Worm (Caenorhabditis elegans) whole organism, midembryonic: ENCODE results near the gene W02H5.2.

Experiments used
- T22C8.4 ChIP-seq: fragments of 200-800 bp; sonication (Bioruptor generic); IDR thresholded peaks from 2 replicates; pipeline ENCODE4 v1.3.6; 2022; ENCODE audit warnings: missing genetic modification characterization, missing compliant biosample characterization
- flt-1 ChIP-seq: fragments of 200-800 bp; sonication (Bioruptor generic); IDR thresholded peaks from 2 replicates; pipeline ENCODE4 v1.3.6; 2022; ENCODE audit warnings: missing genetic modification characterization, missing compliant biosample characterization
- klf-2 ChIP-seq: fragments of 200-800 bp; sonication (Bioruptor generic); conservative IDR thresholded peaks from 2 replicates; pipeline ENCODE4 v1.3.6; 2022; ENCODE audit warnings: missing genetic modification reagents, missing genetic modification characterization, missing compliant biosample characterization
- med-1 ChIP-seq: sonication (generic microtip); optimal IDR thresholded peaks from 2 replicates; lab custom pipeline; 2017; ENCODE audit warnings: missing genetic modification characterization, mild to moderate bottlenecking, missing compliant biosample characterization, antibody characterized with exemption, missing genetic modification reagents; ENCODE audit not compliant: insufficient read depth
- ref-1 ChIP-seq: fragments of 200-800 bp; sonication (Bioruptor generic); conservative IDR thresholded peaks from 2 replicates; pipeline ENCODE4 v1.3.6; 2022; ENCODE audit warnings: missing genetic modification reagents, missing genetic modification characterization, missing compliant biosample characterization
- ztf-23 ChIP-seq: fragments of 200-800 bp; sonication (Bioruptor generic); IDR thresholded peaks from 2 replicates; pipeline ENCODE4 v1.3.6; 2022; ENCODE audit warnings: missing genetic modification reagents, missing genetic modification characterization, missing compliant biosample characterization
- ztf-29 ChIP-seq: fragments of 200-800 bp; sonication (Bioruptor generic); IDR thresholded peaks from 2 replicates; pipeline ENCODE4 v1.3.6; 2022; ENCODE audit warnings: missing genetic modification reagents, missing genetic modification characterization, missing compliant biosample characterization

DNA sequence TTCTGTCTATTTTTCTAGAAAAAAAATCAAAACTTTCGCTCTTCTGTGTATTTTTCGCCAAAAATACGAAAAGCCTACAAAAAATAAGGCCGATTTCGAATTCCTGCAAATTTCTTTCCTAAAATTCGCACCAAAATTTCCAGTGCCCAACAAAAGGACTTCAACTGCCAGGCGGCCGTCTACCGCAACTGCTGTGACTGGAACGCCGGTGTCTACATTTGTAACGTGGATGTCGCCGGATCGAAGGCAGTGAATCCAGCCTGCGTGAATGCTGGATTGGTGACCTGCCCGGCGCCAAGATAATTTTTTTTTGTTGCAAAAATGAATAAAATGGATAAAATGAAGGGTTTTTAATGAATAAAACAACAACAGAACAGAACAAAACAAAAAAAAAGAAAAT, 37.3 kb upstream of the W02H5.2 start:
- no peak for TF ChIP-seq T22C8.4
- no peak for TF ChIP-seq klf-2 (GFP tag; lab: Robert Waterston, UW)
- TF ChIP-seq med-1 (GFP tag; lab: Kevin White, UChicago): no peak
- no peak for TF ChIP-seq ztf-29 (GFP tag; lab: Robert Waterston, UW)
- no peak for TF ChIP-seq ref-1 (GFP tag; lab: Robert Waterston, UW)
- TF ChIP-seq flt-1 (GFP tag; lab: Robert Waterston, UW): no peak
- TF ChIP-seq ztf-23 (GFP tag; lab: Robert Waterston, UW): no peak
